Worm (Caenorhabditis elegans) whole organism, L3 larva: ENCODE results near the gene C14B4.2.
A peak's percentile ranks its signal among the peaks of the same experiment; 100 is the strongest.

Source experiments
- ama-1 ChIP-seq: fragments of 150-350 bp; optimal IDR thresholded peaks from 2 replicates; lab custom pipeline; 2018
- lin-39 ChIP-seq: fragments of 150-350 bp; optimal IDR thresholded peaks from 2 replicates; lab custom pipeline; 2018; ENCODE audit warnings: missing biosample characterization, missing genetic modification reagents, missing genetic modification characterization
- nhr-23 ChIP-seq: fragments of 150-350 bp; optimal IDR thresholded peaks from 2 replicates; lab custom pipeline; 2014; ENCODE audit warnings: missing biosample characterization, missing genetic modification reagents, missing genetic modification characterization
- pha-4 ChIP-seq: fragments of 150-350 bp; optimal IDR thresholded peaks from 2 replicates; lab custom pipeline; 2014; ENCODE audit warnings: missing biosample characterization, missing genetic modification reagents, missing genetic modification characterization
- tbx-2 ChIP-seq: sonication (generic microtip); optimal IDR thresholded peaks from 2 replicates; lab custom pipeline; 2016; ENCODE audit warnings: mild to moderate bottlenecking, missing genetic modification characterization, missing compliant biosample characterization

- no peak for TF ChIP-seq ama-1
- TF ChIP-seq lin-39 (tag; lab: Kevin White, UChicago), result peak; percentile 37
- TF ChIP-seq tbx-2 (tag; lab: Kevin White, UChicago), result no peak
- no peak for TF ChIP-seq pha-4 (tag; lab: Kevin White, UChicago)
- no peak for TF ChIP-seq nhr-23 (tag; lab: Kevin White, UChicago)
Measured at ce11 chrV:19358039-19358438, 4.4 kb downstream of the C14B4.2 start.
